Fruit fly (Drosophila melanogaster) whole organism, adult: Measurements from ENCODE around the gene CG15879.

ENCODE experiments used
- CG11617 ChIP-seq: fragments of 200-800 bp; sonication (Bioruptor generic); optimal IDR thresholded peaks from 2 replicates; lab custom pipeline; 2017; ENCODE audit warnings: mild to moderate bottlenecking, missing biosample characterization, missing genetic modification reagents, missing genetic modification characterization
- CG14711 ChIP-seq: fragments of 200-800 bp; sonication (Bioruptor generic); optimal IDR thresholded peaks from 2 replicates; lab custom pipeline; 2018; ENCODE audit warnings: missing biosample characterization, mild to moderate bottlenecking, missing genetic modification characterization, moderate library complexity
- CG5204 ChIP-seq: fragments of 200-800 bp; sonication (Bioruptor generic); optimal IDR thresholded peaks from 2 replicates; lab custom pipeline; 2016; ENCODE audit warnings: missing biosample characterization, missing genetic modification characterization
- CG7045 ChIP-seq: fragments of 200-800 bp; sonication (Bioruptor generic); optimal IDR thresholded peaks from 2 replicates; lab custom pipeline; 2017; ENCODE audit warnings: missing biosample characterization, mild to moderate bottlenecking, missing genetic modification characterization
- CG7101 ChIP-seq: fragments of 200-800 bp; sonication (Bioruptor generic); optimal IDR thresholded peaks from 2 replicates; lab custom pipeline; 2018; ENCODE audit warnings: missing biosample characterization, mild to moderate bottlenecking, missing genetic modification characterization, moderate library complexity
- bab1 ChIP-seq: fragments of 200-800 bp; sonication (Bioruptor generic); optimal IDR thresholded peaks from 3 replicates; lab custom pipeline; 2019; ENCODE audit warnings: missing biosample characterization, mild to moderate bottlenecking, missing genetic modification characterization, moderate library complexity
- cnc ChIP-seq, 2 experiments: fragments of >200 bp; optimal IDR thresholded peaks; 2 replicates each; lab custom pipeline; 2017
- kay ChIP-seq: fragments of 200-800 bp; sonication (Bioruptor generic); peaks from one replicate; lab custom pipeline; 2016; ENCODE audit warnings: missing biosample characterization, missing genetic modification characterization, borderline replicate concordance
- ovo ChIP-seq: fragments of 200-800 bp; sonication (Bioruptor generic); optimal IDR thresholded peaks from 2 replicates; lab custom pipeline; 2016; ENCODE audit warnings: missing biosample characterization, missing genetic modification characterization
- pad ChIP-seq: fragments of 200-800 bp; sonication (Bioruptor generic); optimal IDR thresholded peaks from 3 replicates; lab custom pipeline; 2017; ENCODE audit warnings: missing biosample characterization, missing genetic modification characterization, mild to moderate bottlenecking, moderate library complexity, missing genetic modification reagents

- TF ChIP-seq bab1 (GFP tag; lab: Kevin White, UChicago) (no peak), ovo (GFP tag; lab: Kevin White, UChicago) (no peak), pad (GFP tag; lab: Kevin White, UChicago) (no peak), CG11617 (GFP tag; lab: Kevin White, UChicago) (no peak), CG14711 (tag; lab: Kevin White, UChicago) (no peak), kay (GFP tag; lab: Kevin White, UChicago) (no peak), CG7045 (GFP tag; lab: Kevin White, UChicago) (no peak), CG5204 (no peak), cnc (optimal IDR thresholded peaks at IDR 0.05; lab: Kevin White, UChicago) (no peak), CG7101 (tag; lab: Kevin White, UChicago) (no peak)
Observed at dm6 chr3L:2164031-2164537, 4.8 kb downstream of the CG15879 start.
